Worm (Caenorhabditis elegans): Measurements from ENCODE around the gene F41H10.1.

DNA sequence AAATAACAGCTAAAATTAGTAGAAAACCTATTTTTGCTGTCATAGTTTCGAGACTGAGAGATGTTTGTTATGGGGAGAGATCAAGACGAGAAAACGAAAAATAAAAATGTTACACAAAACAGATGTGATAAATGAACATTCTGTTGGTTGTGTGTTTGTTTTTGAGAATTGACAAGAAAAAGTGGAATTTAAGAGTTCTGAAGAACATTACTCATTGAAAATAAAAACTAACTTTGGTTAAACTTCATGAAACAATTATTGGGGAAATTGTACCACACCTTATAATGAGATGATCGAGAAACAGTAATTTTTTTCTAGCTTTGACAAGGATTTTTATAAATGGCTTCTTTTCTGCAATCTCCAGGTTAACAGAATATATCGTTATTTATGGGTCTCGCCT is 29.3 kb upstream of the F41H10.1 start, which contains the start of gene Y4C6B.7:
- TF ChIP-seq F10B5.3 (tag; optimal IDR thresholded peaks at IDR 0.05), result no peak
- TF ChIP-seq sdz-12 (GFP tag; optimal IDR thresholded peaks at IDR 0.05), result no peak
- TF ChIP-seq pqm-1 (tag; optimal IDR thresholded peaks at IDR 0.05), result no peak
- no peak for TF ChIP-seq zag-1 (tag; optimal IDR thresholded peaks at IDR 0.05)
- TF ChIP-seq mes-2 (tag; optimal IDR thresholded peaks at IDR 0.05; ENCODE audit: poor library complexity, severe bottlenecking), result no peak
- TF ChIP-seq saeg-2 (GFP tag; IDR thresholded peaks at IDR 0.05), result no peak
- TF ChIP-seq fkh-10 (GFP tag; optimal IDR thresholded peaks at IDR 0.05), result no peak

Measured in whole organism, L4 larva.